Worm (Caenorhabditis elegans) whole organism, L2 larva: ENCODE results near the gene eef-1A.2.

ENCODE experiments used
- C34F6.9 ChIP-seq: fragments of 150-350 bp; optimal IDR thresholded peaks from 2 replicates; lab custom pipeline; 2014; ENCODE audit warnings: missing biosample characterization, missing genetic modification characterization
- F13H6.1 ChIP-seq: sonication (generic microtip); optimal IDR thresholded peaks from 2 replicates; lab custom pipeline; 2016; ENCODE audit warnings: missing genetic modification characterization, missing compliant biosample characterization
- R02D3.7 ChIP-seq: fragments of 150-350 bp; optimal IDR thresholded peaks from 2 replicates; lab custom pipeline; 2014; ENCODE audit warnings: missing biosample characterization, missing genetic modification characterization
- ZK546.5 ChIP-seq: sonication (generic microtip); optimal IDR thresholded peaks from 2 replicates; lab custom pipeline; 2017; ENCODE audit warnings: missing biosample characterization, missing genetic modification characterization
- alr-1 ChIP-seq: fragments of 150-350 bp; optimal IDR thresholded peaks from 2 replicates; lab custom pipeline; 2014; ENCODE audit warnings: missing biosample characterization, missing genetic modification characterization
- aly-2 ChIP-seq: fragments of 150-350 bp; optimal IDR thresholded peaks from 2 replicates; lab custom pipeline; 2014; ENCODE audit warnings: missing biosample characterization, missing genetic modification characterization
- blmp-1 ChIP-seq: sonication (generic microtip); optimal IDR thresholded peaks from 2 replicates; lab custom pipeline; 2017; ENCODE audit warnings: missing genetic modification characterization, mild to moderate bottlenecking, missing compliant biosample characterization, antibody characterized with exemption, moderate library complexity; ENCODE audit not compliant: insufficient read depth
- ceh-82 ChIP-seq: fragments of 150-350 bp; optimal IDR thresholded peaks from 2 replicates; lab custom pipeline; 2014; ENCODE audit warnings: missing biosample characterization, missing genetic modification characterization
- crh-2 ChIP-seq: sonication (generic microtip); optimal IDR thresholded peaks from 2 replicates; lab custom pipeline; 2017; ENCODE audit warnings: missing biosample characterization, missing genetic modification characterization
- dmd-4 ChIP-seq: sonication (generic microtip); optimal IDR thresholded peaks from 2 replicates; lab custom pipeline; 2017; ENCODE audit warnings: missing biosample characterization, missing genetic modification characterization
- fos-1 ChIP-seq: fragments of 150-350 bp; optimal IDR thresholded peaks from 2 replicates; lab custom pipeline; 2014; ENCODE audit warnings: missing biosample characterization, missing genetic modification characterization
- gmeb-1 ChIP-seq: fragments of 150-350 bp; optimal IDR thresholded peaks from 2 replicates; lab custom pipeline; 2014; ENCODE audit warnings: missing biosample characterization, missing genetic modification characterization
- lin-11 ChIP-seq: fragments of 150-350 bp; sonication (generic microtip); optimal IDR thresholded peaks from 2 replicates; lab custom pipeline; 2014; ENCODE audit warnings: missing biosample characterization, missing genetic modification characterization, inconsistent platforms, mixed read lengths
- lin-13 ChIP-seq: fragments of 150-350 bp; optimal IDR thresholded peaks from 2 replicates; lab custom pipeline; 2014; ENCODE audit warnings: missing biosample characterization, missing genetic modification reagents, missing genetic modification characterization
- lsy-2 ChIP-seq, 2 experiments: fragments of 150-350 bp in 1 of 2; sonication (generic microtip) in 1 of 2; optimal IDR thresholded peaks; 2 replicates each; lab custom pipeline; 2014 to 2017; ENCODE audit warnings: missing biosample characterization in 2 of 2, missing genetic modification characterization in 2 of 2
- mab-5 ChIP-seq: fragments of 150-350 bp; optimal IDR thresholded peaks from 2 replicates; lab custom pipeline; 2014; ENCODE audit warnings: missing biosample characterization, missing genetic modification characterization
- mbf-1 ChIP-seq: sonication (generic microtip); optimal IDR thresholded peaks from 2 replicates; lab custom pipeline; 2017; ENCODE audit warnings: missing biosample characterization, missing genetic modification characterization
- mdl-1 ChIP-seq, 2 experiments: fragments of 150-350 bp in 1 of 2; sonication (generic microtip) in 1 of 2; optimal IDR thresholded peaks; 2 replicates each; lab custom pipeline; 2017; ENCODE audit warnings: missing biosample characterization in 2 of 2, missing genetic modification characterization in 2 of 2
- nhr-10 ChIP-seq: sonication (generic microtip); optimal IDR thresholded peaks from 2 replicates; lab custom pipeline; 2017; ENCODE audit warnings: missing biosample characterization, missing genetic modification characterization
- nhr-11 ChIP-seq: fragments of 150-350 bp; optimal IDR thresholded peaks from 2 replicates; lab custom pipeline; 2014; ENCODE audit warnings: missing biosample characterization, missing genetic modification characterization
- nhr-12 ChIP-seq: fragments of 150-350 bp; optimal IDR thresholded peaks from 2 replicates; lab custom pipeline; 2014; ENCODE audit warnings: missing biosample characterization, missing genetic modification characterization
- nhr-129 ChIP-seq: fragments of 150-350 bp; optimal IDR thresholded peaks from 2 replicates; lab custom pipeline; 2014; ENCODE audit warnings: missing biosample characterization, missing genetic modification characterization
- nhr-21 ChIP-seq: fragments of 150-350 bp; optimal IDR thresholded peaks from 2 replicates; lab custom pipeline; 2014; ENCODE audit warnings: missing biosample characterization, missing genetic modification characterization
- nhr-25 ChIP-seq: fragments of 150-350 bp; sonication (generic microtip); optimal IDR thresholded peaks from 3 replicates; lab custom pipeline; 2014; ENCODE audit warnings: missing biosample characterization, missing genetic modification characterization
- nhr-6 ChIP-seq: fragments of 150-350 bp; optimal IDR thresholded peaks from 2 replicates; lab custom pipeline; 2014; ENCODE audit warnings: missing biosample characterization, missing genetic modification characterization
- nhr-77 ChIP-seq: fragments of 150-350 bp; optimal IDR thresholded peaks from 2 replicates; lab custom pipeline; 2014; ENCODE audit warnings: missing biosample characterization, missing genetic modification characterization
- peb-1 ChIP-seq: fragments of 150-350 bp; optimal IDR thresholded peaks from 2 replicates; lab custom pipeline; 2014; ENCODE audit warnings: missing biosample characterization, missing genetic modification characterization
- sem-4 ChIP-seq: fragments of 150-350 bp; optimal IDR thresholded peaks from 2 replicates; lab custom pipeline; 2014; ENCODE audit warnings: missing biosample characterization, missing genetic modification reagents, missing genetic modification characterization
- skn-1 ChIP-seq: sonication (generic microtip); optimal IDR thresholded peaks from 2 replicates; lab custom pipeline; 2017; ENCODE audit warnings: missing biosample characterization, missing genetic modification characterization
- sma-3 ChIP-seq: sonication (generic microtip); optimal IDR thresholded peaks from 2 replicates; lab custom pipeline; 2016; ENCODE audit warnings: missing genetic modification reagents, missing genetic modification characterization, missing compliant biosample characterization
- sma-9 ChIP-seq, 2 experiments: fragments of 150-350 bp in 1 of 2; sonication (generic microtip) in 1 of 2; optimal IDR thresholded peaks; 2 replicates each; lab custom pipeline; 2014 to 2016; ENCODE audit warnings: missing genetic modification characterization in 2 of 2, mild to moderate bottlenecking in 1 of 2, missing biosample characterization in 1 of 2, missing compliant biosample characterization in 1 of 2, missing genetic modification reagents in 1 of 2, moderate library complexity in 1 of 2
- snpc-4 ChIP-seq: fragments of 150-350 bp; optimal IDR thresholded peaks from 2 replicates; lab custom pipeline; 2014; ENCODE audit warnings: missing biosample characterization, missing genetic modification characterization
- unc-39 ChIP-seq: fragments of 150-350 bp; optimal IDR thresholded peaks from 2 replicates; lab custom pipeline; 2014; ENCODE audit warnings: missing biosample characterization, missing genetic modification characterization
- unc-55 ChIP-seq: fragments of 150-350 bp; sonication (generic microtip); optimal IDR thresholded peaks from 3 replicates; lab custom pipeline; 2014; ENCODE audit warnings: missing biosample characterization, missing genetic modification reagents, missing genetic modification characterization
- zag-1 ChIP-seq: fragments of 150-350 bp; optimal IDR thresholded peaks from 2 replicates; lab custom pipeline; 2014; ENCODE audit warnings: missing biosample characterization, missing genetic modification characterization
- ztf-11 ChIP-seq: sonication (generic microtip); optimal IDR thresholded peaks from 2 replicates; lab custom pipeline; 2017; ENCODE audit warnings: missing biosample characterization, missing genetic modification characterization
- ztf-4 ChIP-seq: fragments of 150-350 bp; optimal IDR thresholded peaks from 2 replicates; lab custom pipeline; 2014; ENCODE audit warnings: missing biosample characterization, missing genetic modification characterization

The eef-1A.2 gene

DNA sequence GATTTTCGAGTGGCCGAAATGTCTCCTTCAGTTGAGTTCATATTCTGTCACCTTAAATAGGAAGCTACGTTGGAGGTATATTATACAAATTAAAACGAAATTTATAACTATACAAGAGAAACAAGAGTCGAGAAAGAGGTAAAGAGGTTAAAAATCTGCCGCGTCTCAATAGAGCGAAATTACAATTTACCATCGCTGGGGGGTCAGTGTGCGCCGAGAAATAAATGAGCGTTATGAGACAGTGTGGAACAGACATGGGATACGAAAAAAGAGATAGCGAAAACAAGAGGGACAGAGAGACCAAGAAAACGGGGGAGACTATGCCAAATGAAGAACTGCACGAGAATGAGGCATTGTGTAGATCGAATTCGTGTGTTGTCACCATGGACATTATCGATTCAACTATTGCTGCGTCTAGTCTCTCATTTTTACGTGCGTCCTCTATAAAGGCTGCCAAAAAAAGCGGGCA, 35.5 kb upstream of the eef-1A.2 start, which contains the start of gene ZK154.5:
ZK154.5 (minus strand) TSS at position 51 of the 469 bp plus-strand sequence.
- TF ChIP-seq nhr-11 (tag; lab: Kevin White, UChicago): no peak
- no peak for TF ChIP-seq skn-1 (tag; lab: Kevin White, UChicago)
- no peak for TF ChIP-seq blmp-1 (tag; lab: Kevin White, UChicago)
- no peak for TF ChIP-seq ZK546.5 (tag; lab: Kevin White, UChicago)
- TF ChIP-seq nhr-12 (tag; lab: Kevin White, UChicago): no peak
- TF ChIP-seq sma-9 (GFP tag; optimal IDR thresholded peaks at IDR 0.05; lab: Kevin White, UChicago): peak; percentile 23
- no peak for TF ChIP-seq sma-9 (tag; optimal IDR thresholded peaks at IDR 0.05; lab: Kevin White, UChicago)
- no peak for TF ChIP-seq lin-11 (tag; lab: Kevin White, UChicago)
- TF ChIP-seq ceh-82: no peak
- no peak for TF ChIP-seq mab-5
- peak; percentile 36 for TF ChIP-seq sem-4 (tag; lab: Kevin White, UChicago)
- no peak for TF ChIP-seq R02D3.7 (tag; lab: Kevin White, UChicago)
- TF ChIP-seq unc-55 (GFP tag; lab: Kevin White, UChicago): peak; percentile 55
- peak; percentile 55 for TF ChIP-seq crh-2 (tag; lab: Kevin White, UChicago)
- peak; percentile 21 for TF ChIP-seq F13H6.1 (tag; lab: Kevin White, UChicago)
- TF ChIP-seq unc-39: no peak
- TF ChIP-seq fos-1 (tag; lab: Kevin White, UChicago): peak; percentile 3
- peak; percentile 74 for TF ChIP-seq nhr-129 (tag; lab: Kevin White, UChicago)
- peak; percentile 5 for TF ChIP-seq sma-3
- TF ChIP-seq lsy-2 (tag; optimal IDR thresholded peaks at IDR 0.05; lab: Kevin White, UChicago): peak in 1 of 2 experiments; percentile 54
- peak; percentile 78 for TF ChIP-seq C34F6.9 (tag; lab: Kevin White, UChicago)
- TF ChIP-seq mbf-1: no peak
- peak; percentile 24 for TF ChIP-seq gmeb-1 (tag; lab: Kevin White, UChicago)
- TF ChIP-seq nhr-6 (tag; lab: Kevin White, UChicago): peak; percentile 3
- no peak for TF ChIP-seq ztf-11 (tag; lab: Kevin White, UChicago)

- TF ChIP-seq C34F6.9 (tag; lab: Kevin White, UChicago) (peak; percentile 72), unc-55 (GFP tag; lab: Kevin White, UChicago) (peak; percentile 70), ztf-4 (no peak), crh-2 (tag; lab: Kevin White, UChicago) (peak; percentile 30), nhr-11 (tag; lab: Kevin White, UChicago) (no peak), sem-4 (tag; lab: Kevin White, UChicago) (peak; percentile 28), lin-13 (GFP tag; lab: Kevin White, UChicago) (peak; percentile 19), fos-1 (tag; lab: Kevin White, UChicago) (peak; percentile 79), nhr-21 (tag; lab: Kevin White, UChicago) (peak; percentile 54), dmd-4 (tag; lab: Kevin White, UChicago) (no peak), aly-2 (tag; lab: Kevin White, UChicago) (no peak), sma-9 (GFP tag; optimal IDR thresholded peaks at IDR 0.05; lab: Kevin White, UChicago) (peak; percentile 77), sma-9 (tag; optimal IDR thresholded peaks at IDR 0.05; lab: Kevin White, UChicago) (no peak), lsy-2 (tag; optimal IDR thresholded peaks at IDR 0.05; lab: Kevin White, UChicago) (peak in 1 of 2 experiments; percentile 71), snpc-4 (tag; lab: Kevin White, UChicago) (no peak), lin-11 (tag; lab: Kevin White, UChicago) (peak; percentile 69), gmeb-1 (tag; lab: Kevin White, UChicago) (no peak), alr-1 (tag; lab: Kevin White, UChicago) (no peak), nhr-77 (tag; lab: Kevin White, UChicago) (no peak), nhr-129 (tag; lab: Kevin White, UChicago) (peak; percentile 49), zag-1 (peak; percentile 53), nhr-6 (tag; lab: Kevin White, UChicago) (peak; percentile 9), F13H6.1 (tag; lab: Kevin White, UChicago) (peak; percentile 16)
These were observed 31.7 kb upstream of the eef-1A.2 start for ce11 chrX:7791802-7792201.

DNA sequence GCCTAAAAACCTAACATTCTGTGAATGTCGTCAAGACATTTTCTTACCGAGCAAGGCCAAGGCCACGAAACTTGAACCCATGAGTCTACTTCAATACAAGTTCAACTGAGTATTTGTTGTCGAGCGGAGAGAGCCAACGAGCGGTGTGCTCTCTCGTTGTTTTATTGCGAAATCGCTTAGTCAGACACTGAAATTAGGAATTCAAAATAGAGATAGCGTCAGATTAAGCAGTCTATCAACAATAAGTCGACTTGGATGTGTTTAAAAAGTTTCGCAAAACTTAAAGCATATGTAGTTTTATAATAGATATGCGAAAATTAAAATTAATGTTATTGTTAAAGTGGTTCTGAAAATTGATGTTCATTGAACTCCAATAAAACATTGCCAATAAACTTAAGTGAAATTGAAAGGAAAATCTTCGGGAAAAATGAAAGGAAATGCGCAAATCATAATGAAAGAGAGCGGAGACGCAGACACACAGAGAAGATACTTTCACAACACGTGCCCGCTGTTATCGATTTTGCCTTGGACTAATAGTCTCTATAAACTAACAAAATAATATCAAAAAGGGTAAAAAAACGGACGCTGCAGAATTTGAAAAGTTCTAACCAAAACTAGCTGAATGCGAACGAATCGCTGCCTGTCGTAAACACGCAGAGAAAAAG, 29.9 kb upstream of the eef-1A.2 start, which contains the start of gene ZK154.6:
ZK154.6 (minus strand) TSS at position 187 of the 665 bp plus-strand sequence.
- peak; percentile 33 for TF ChIP-seq nhr-129 (tag; lab: Kevin White, UChicago)
- no peak for TF ChIP-seq mab-5
- no peak for TF ChIP-seq zag-1
- TF ChIP-seq nhr-25 (tag; lab: Kevin White, UChicago): peak; percentile 40
- TF ChIP-seq sma-3: peak; percentile 14
- TF ChIP-seq nhr-6 (tag; lab: Kevin White, UChicago): peak; percentile 33
- TF ChIP-seq sma-9 (GFP tag; optimal IDR thresholded peaks at IDR 0.05; lab: Kevin White, UChicago): peak; percentile 64
- TF ChIP-seq sma-9 (tag; optimal IDR thresholded peaks at IDR 0.05; lab: Kevin White, UChicago): no peak
- TF ChIP-seq nhr-10 (tag; lab: Kevin White, UChicago): no peak
- peak; percentile 42 for TF ChIP-seq unc-55 (GFP tag; lab: Kevin White, UChicago)
- TF ChIP-seq F13H6.1 (tag; lab: Kevin White, UChicago): peak; percentile 5
- TF ChIP-seq mbf-1: no peak
- peak; percentile 68 for TF ChIP-seq C34F6.9 (tag; lab: Kevin White, UChicago)
- no peak for TF ChIP-seq peb-1 (tag; lab: Kevin White, UChicago)
- peak; percentile 70 to 76 for TF ChIP-seq mdl-1 (tag; optimal IDR thresholded peaks at IDR 0.05; lab: Kevin White, UChicago)
- TF ChIP-seq lsy-2 (tag; optimal IDR thresholded peaks at IDR 0.05; lab: Kevin White, UChicago): peak in 1 of 2 experiments; percentile 55
- TF ChIP-seq crh-2 (tag; lab: Kevin White, UChicago): peak; percentile 16
- TF ChIP-seq blmp-1 (tag; lab: Kevin White, UChicago): peak; percentile 96
